Worm (Caenorhabditis elegans): Measurements from ENCODE around the gene clec-147.

The clec-147 gene

DNA sequence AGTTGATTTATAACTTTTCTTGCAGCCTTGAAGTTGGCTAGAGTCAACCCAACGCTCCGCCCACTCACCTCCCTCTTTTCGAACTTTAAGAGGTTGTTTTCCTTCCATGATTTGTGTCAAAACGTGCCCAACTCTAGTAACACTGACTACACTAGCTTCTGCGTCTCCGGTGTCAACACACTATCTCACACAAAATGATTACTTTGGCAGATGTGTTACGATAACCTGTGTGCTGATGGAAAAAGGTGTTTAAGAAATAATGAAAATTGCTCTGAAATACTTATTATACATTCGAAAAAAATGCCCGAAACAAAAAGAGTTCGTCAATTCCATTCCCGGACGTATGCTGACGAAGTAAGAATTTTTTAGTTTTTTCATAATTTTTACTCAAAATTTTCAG, 34.6 kb downstream of the clec-147 start, which contains the start of gene K10H10.6:
TSS of gene K10H10.6 (plus strand) at position 301 of the 400 bp plus-strand sequence.
- TF ChIP-seq nhr-237 (tag; optimal IDR thresholded peaks at IDR 0.05) (no peak), bed-3 (GFP tag; optimal IDR thresholded peaks at IDR 0.05) (no peak), unc-39 (tag; optimal IDR thresholded peaks at IDR 0.05) (no peak), nhr-2 (tag; optimal IDR thresholded peaks at IDR 0.05) (no peak), ham-2 (GFP tag; optimal IDR thresholded peaks at IDR 0.05) (no peak), unc-120 (tag; optimal IDR thresholded peaks at IDR 0.05; ENCODE audit: poor library complexity, severe bottlenecking) (no peak), pha-4 (tag; optimal IDR thresholded peaks at IDR 0.05) (no peak), unc-62 (GFP tag; optimal IDR thresholded peaks at IDR 0.05) (no peak), ztf-11 (tag; optimal IDR thresholded peaks at IDR 0.05) (no peak), elt-1 (tag; optimal IDR thresholded peaks at IDR 0.05; ENCODE audit: borderline replicate concordance, insufficient read depth) (no peak), ceh-83 (GFP tag; optimal IDR thresholded peaks at IDR 0.05) (no peak), mep-1 (tag; optimal IDR thresholded peaks at IDR 0.05) (no peak), nhr-12 (tag; optimal IDR thresholded peaks at IDR 0.05) (no peak), mab-5 (tag; optimal IDR thresholded peaks at IDR 0.05) (no peak), zip-8 (tag; optimal IDR thresholded peaks at IDR 0.05) (no peak), sptf-1 (tag; optimal IDR thresholded peaks at IDR 0.05) (no peak), nhr-76 (tag; optimal IDR thresholded peaks at IDR 0.05) (no peak)

DNA sequence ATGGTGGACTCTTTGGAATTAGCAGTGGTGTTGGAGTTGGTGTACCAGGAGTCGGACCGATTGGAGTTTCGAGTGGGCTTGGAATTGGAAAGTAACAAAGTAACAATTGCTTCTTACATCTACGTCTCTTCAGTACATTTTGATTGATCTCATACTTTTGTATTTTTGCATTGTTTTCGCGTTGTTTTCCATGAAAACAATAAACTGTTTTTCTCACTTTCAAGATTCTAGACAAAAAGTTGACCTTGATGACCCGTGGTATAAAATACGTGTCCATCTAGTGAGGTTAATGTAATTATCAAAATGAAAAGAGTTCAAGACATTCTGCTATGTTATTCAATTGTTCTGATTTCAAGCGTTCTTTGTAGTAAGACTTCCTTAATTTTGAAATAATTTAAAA, 36.2 kb downstream of the clec-147 start, which contains the start of gene K10H10.5:
TSS of gene K10H10.5 (plus strand) at position 301 of the 400 bp plus-strand sequence.
- TF ChIP-seq mep-1 (tag; optimal IDR thresholded peaks at IDR 0.05) = no peak
- TF ChIP-seq ztf-11 (tag; optimal IDR thresholded peaks at IDR 0.05) = no peak
- no peak for TF ChIP-seq ces-1 (GFP tag; optimal IDR thresholded peaks at IDR 0.05)
- no peak for TF ChIP-seq bed-3 (GFP tag; optimal IDR thresholded peaks at IDR 0.05)
- TF ChIP-seq blmp-1 (tag; optimal IDR thresholded peaks at IDR 0.05) = no peak

DNA sequence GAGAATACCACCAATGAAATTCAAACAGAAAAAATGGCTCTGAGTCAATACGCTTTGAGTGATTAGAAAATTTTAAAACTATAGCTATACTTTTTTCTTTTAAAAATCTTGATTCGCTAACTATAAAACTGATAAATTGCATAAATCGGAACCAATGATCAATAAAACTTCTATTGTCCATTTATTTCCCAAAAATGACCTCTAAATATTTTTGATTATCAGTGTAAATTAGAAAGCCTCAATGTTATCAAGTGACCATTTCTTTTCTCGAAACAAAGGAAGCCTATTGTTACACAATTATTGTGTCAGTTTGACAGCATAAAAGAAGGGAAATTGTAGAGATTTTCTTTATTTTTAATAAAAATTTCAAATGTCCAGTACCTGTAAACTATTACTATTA, 37.5 kb downstream of the clec-147 start, which contains the start of gene K10H10.4:
TSS of gene K10H10.4 (plus strand) at position 301 of the 400 bp plus-strand sequence.
- TF ChIP-seq nhr-28 (tag; optimal IDR thresholded peaks at IDR 0.05) (no peak), elt-3 (tag; optimal IDR thresholded peaks at IDR 0.05) (no peak), nhr-237 (tag; optimal IDR thresholded peaks at IDR 0.05) (no peak), flh-1 (GFP tag; optimal IDR thresholded peaks at IDR 0.05) (no peak), bed-3 (GFP tag; optimal IDR thresholded peaks at IDR 0.05) (no peak), ham-2 (GFP tag; optimal IDR thresholded peaks at IDR 0.05) (no peak), unc-120 (tag; optimal IDR thresholded peaks at IDR 0.05; ENCODE audit: poor library complexity, severe bottlenecking) (no peak), lin-13 (tag; optimal IDR thresholded peaks at IDR 0.05) (no peak), unc-39 (tag; optimal IDR thresholded peaks at IDR 0.05) (no peak), ces-1 (GFP tag; optimal IDR thresholded peaks at IDR 0.05) (no peak), M03D4.4 (tag; optimal IDR thresholded peaks at IDR 0.05) (no peak), nhr-12 (tag; optimal IDR thresholded peaks at IDR 0.05) (no peak), mls-2 (tag; optimal IDR thresholded peaks at IDR 0.05) (no peak), nhr-2 (tag; optimal IDR thresholded peaks at IDR 0.05) (no peak), nhr-76 (tag; optimal IDR thresholded peaks at IDR 0.05) (no peak), ztf-11 (tag; optimal IDR thresholded peaks at IDR 0.05) (no peak), lin-32 (GFP tag; optimal IDR thresholded peaks at IDR 0.05) (no peak), ceh-43 (GFP tag; optimal IDR thresholded peaks at IDR 0.05) (no peak)

DNA sequence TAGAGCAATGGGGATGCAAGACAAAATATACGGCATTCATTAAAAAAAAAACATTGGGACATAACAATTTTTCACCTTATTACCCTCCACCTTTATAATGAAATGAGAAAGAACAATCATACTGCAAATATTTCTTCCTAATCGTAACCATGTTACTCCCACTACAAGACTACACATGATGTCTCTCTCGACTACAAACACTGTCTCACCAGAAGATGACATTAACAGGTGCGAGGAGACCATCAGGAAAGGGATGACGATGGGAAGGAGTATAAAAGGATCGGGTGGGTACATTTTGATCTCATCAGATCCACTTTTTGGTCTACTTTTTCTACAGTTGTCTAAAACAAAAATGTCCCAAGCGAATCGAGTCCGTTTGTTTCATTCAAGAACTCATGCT, 39.8 kb downstream of the clec-147 start, which contains the start of gene dhs-8:
TSS of gene dhs-8 (plus strand) at position 179 of the 400 bp plus-strand sequence.
- TF ChIP-seq nhr-12 (tag; optimal IDR thresholded peaks at IDR 0.05) = peak; percentile 25
- TF ChIP-seq hlh-1 (tag; optimal IDR thresholded peaks at IDR 0.05) = no peak
- peak; percentile 12 for TF ChIP-seq nhr-28 (tag; optimal IDR thresholded peaks at IDR 0.05)

DNA sequence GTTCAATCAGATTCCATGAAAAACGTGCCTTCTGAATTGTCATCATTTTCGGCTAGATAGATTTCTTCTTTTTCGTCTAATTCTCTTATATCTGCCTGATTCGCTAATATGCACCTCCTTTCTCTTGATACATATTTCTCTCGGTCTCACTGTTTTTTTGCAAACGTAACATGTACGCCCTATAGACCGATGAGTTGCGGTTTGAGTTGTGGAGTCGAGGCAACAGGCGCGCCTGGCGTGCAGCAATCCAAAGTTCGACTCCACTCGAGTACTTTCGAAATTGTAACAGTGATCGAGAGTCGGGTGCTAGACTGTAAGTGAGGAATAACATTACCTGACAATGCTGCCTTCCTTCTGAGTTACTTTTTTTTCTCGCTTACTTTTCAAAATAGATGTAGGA, 40.8 kb downstream of the clec-147 start:
- no peak for TF ChIP-seq mab-5 (tag; optimal IDR thresholded peaks at IDR 0.05)
- peak; percentile 70 for TF ChIP-seq nhr-237 (tag; optimal IDR thresholded peaks at IDR 0.05)
- peak; percentile 82 for TF ChIP-seq bed-3 (GFP tag; optimal IDR thresholded peaks at IDR 0.05)
- TF ChIP-seq elt-1 (tag; optimal IDR thresholded peaks at IDR 0.05; ENCODE audit: borderline replicate concordance, insufficient read depth) = no peak
- peak; percentile 88 for TF ChIP-seq ceh-43 (GFP tag; optimal IDR thresholded peaks at IDR 0.05)
- peak; percentile 89 for TF ChIP-seq ham-2 (GFP tag; optimal IDR thresholded peaks at IDR 0.05)
- TF ChIP-seq nhr-76 (tag; optimal IDR thresholded peaks at IDR 0.05) = no peak
- peak; percentile 88 for TF ChIP-seq drap-1 (GFP tag; optimal IDR thresholded peaks at IDR 0.05)
- peak; percentile 80 for TF ChIP-seq elt-3 (tag; optimal IDR thresholded peaks at IDR 0.05)
- TF ChIP-seq snpc-4 (tag; optimal IDR thresholded peaks at IDR 0.05) = no peak
- TF ChIP-seq mls-2 (tag; optimal IDR thresholded peaks at IDR 0.05) = peak; percentile 94
- TF ChIP-seq unc-62 (GFP tag; optimal IDR thresholded peaks at IDR 0.05) = peak; percentile 52
- TF ChIP-seq unc-120 (tag; optimal IDR thresholded peaks at IDR 0.05; ENCODE audit: poor library complexity, severe bottlenecking) = peak; percentile 90
- TF ChIP-seq ceh-83 (GFP tag; optimal IDR thresholded peaks at IDR 0.05) = peak; percentile 96
- TF ChIP-seq hlh-1 (tag; optimal IDR thresholded peaks at IDR 0.05) = peak; percentile 87
- TF ChIP-seq nhr-2 (tag; optimal IDR thresholded peaks at IDR 0.05) = no peak
- peak; percentile 82 for TF ChIP-seq tbx-8 (GFP tag; optimal IDR thresholded peaks at IDR 0.05)
- TF ChIP-seq ces-1 (GFP tag; optimal IDR thresholded peaks at IDR 0.05) = no peak
- peak; percentile 71 for TF ChIP-seq flh-1 (GFP tag; optimal IDR thresholded peaks at IDR 0.05)
- no peak for TF ChIP-seq unc-39 (tag; optimal IDR thresholded peaks at IDR 0.05)
- peak; percentile 39 for TF ChIP-seq ceh-39 (tag; optimal IDR thresholded peaks at IDR 0.05)
- peak; percentile 49 for TF ChIP-seq lsy-2 (tag; optimal IDR thresholded peaks at IDR 0.05)
- TF ChIP-seq nhr-12 (tag; optimal IDR thresholded peaks at IDR 0.05) = peak; percentile 88
- peak; percentile 94 for TF ChIP-seq sptf-1 (tag; optimal IDR thresholded peaks at IDR 0.05)
- peak; percentile 72 for TF ChIP-seq lin-13 (tag; optimal IDR thresholded peaks at IDR 0.05)
- TF ChIP-seq sem-2 (GFP tag; optimal IDR thresholded peaks at IDR 0.05) = peak; percentile 87
- no peak for TF ChIP-seq ztf-11 (tag; optimal IDR thresholded peaks at IDR 0.05)
- peak; percentile 94 for TF ChIP-seq cnd-1 (tag; optimal IDR thresholded peaks at IDR 0.05)
- TF ChIP-seq mep-1 (tag; optimal IDR thresholded peaks at IDR 0.05) = peak; percentile 54
- TF ChIP-seq lin-32 (GFP tag; optimal IDR thresholded peaks at IDR 0.05) = peak; percentile 94
- peak; percentile 63 for TF ChIP-seq nhr-28 (tag; optimal IDR thresholded peaks at IDR 0.05)
- no peak for TF ChIP-seq zip-8 (tag; optimal IDR thresholded peaks at IDR 0.05)
- TF ChIP-seq blmp-1 (tag; optimal IDR thresholded peaks at IDR 0.05) = no peak
- TF ChIP-seq pha-4 (tag; optimal IDR thresholded peaks at IDR 0.05) = peak; percentile 80
- peak; percentile 93 for TF ChIP-seq M03D4.4 (tag; optimal IDR thresholded peaks at IDR 0.05)

Measured in whole organism, mixed stage, embryonic.